Worm (Caenorhabditis elegans) whole organism, L3 larva: ENCODE results near the gene R11.4.

ENCODE experiments used
- aly-2 ChIP-seq: fragments of 150-350 bp; optimal IDR thresholded peaks from 2 replicates; lab custom pipeline; 2014; ENCODE audit warnings: missing biosample characterization, missing genetic modification characterization
- egl-27 ChIP-seq: sonication (generic microtip); optimal IDR thresholded peaks from 4 replicates; lab custom pipeline; 2017; ENCODE audit warnings: missing biosample characterization, missing genetic modification reagents, missing genetic modification characterization
- elt-2 ChIP-seq: sonication (generic microtip); optimal IDR thresholded peaks from 2 replicates; lab custom pipeline; 2016; ENCODE audit warnings: missing genetic modification reagents, mild to moderate bottlenecking, missing genetic modification characterization, missing compliant biosample characterization
- jun-1 ChIP-seq: fragments of 150-350 bp; optimal IDR thresholded peaks from 2 replicates; lab custom pipeline; 2014; ENCODE audit warnings: missing biosample characterization, missing genetic modification reagents, missing genetic modification characterization
- lsy-12 ChIP-seq: sonication (generic microtip); optimal IDR thresholded peaks from 2 replicates; lab custom pipeline; 2016; ENCODE audit warnings: mild to moderate bottlenecking, missing genetic modification characterization, missing compliant biosample characterization
- mdl-1 ChIP-seq: fragments of 150-350 bp; optimal IDR thresholded peaks from 2 replicates; lab custom pipeline; 2014; ENCODE audit warnings: missing biosample characterization, missing genetic modification characterization
- nhr-67 ChIP-seq: fragments of 150-350 bp; optimal IDR thresholded peaks from 2 replicates; lab custom pipeline; 2014; ENCODE audit warnings: missing biosample characterization, missing genetic modification characterization
- nhr-76 ChIP-seq: fragments of 150-350 bp; sonication (generic microtip); optimal IDR thresholded peaks from 5 replicates; lab custom pipeline; 2014; ENCODE audit warnings: missing biosample characterization, missing genetic modification characterization
- pha-4 ChIP-seq: fragments of 150-350 bp; optimal IDR thresholded peaks from 2 replicates; lab custom pipeline; 2014; ENCODE audit warnings: missing biosample characterization, missing genetic modification reagents, missing genetic modification characterization
- pqm-1 ChIP-seq: fragments of 150-350 bp; optimal IDR thresholded peaks from 2 replicates; lab custom pipeline; 2017; ENCODE audit warnings: missing biosample characterization, missing genetic modification characterization, inconsistent platforms
- snpc-4 ChIP-seq: fragments of 150-350 bp; optimal IDR thresholded peaks from 2 replicates; lab custom pipeline; 2014; ENCODE audit warnings: missing biosample characterization, missing genetic modification characterization
- ztf-4 ChIP-seq: fragments of 150-350 bp; optimal IDR thresholded peaks from 2 replicates; lab custom pipeline; 2014; ENCODE audit warnings: missing biosample characterization, missing genetic modification characterization

R11.4 gene

DNA sequence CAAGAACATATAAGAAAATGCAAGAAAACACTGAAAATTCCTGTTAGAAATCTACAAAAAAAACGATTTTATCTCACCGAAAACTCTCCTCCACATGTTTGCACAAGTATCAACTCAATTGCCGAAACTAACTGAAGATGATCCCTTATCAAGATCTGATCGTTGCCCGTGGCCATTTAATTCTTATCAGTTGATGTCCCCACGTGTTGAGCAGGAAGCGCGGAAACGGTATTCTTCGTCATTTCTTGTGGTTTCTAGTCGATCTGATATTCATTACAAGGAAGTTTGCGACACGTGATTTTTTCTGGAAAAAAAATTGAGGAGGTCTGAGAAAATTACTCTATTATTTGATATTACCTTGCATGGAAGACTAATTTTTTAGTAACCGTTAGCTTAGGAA is 47.0 kb downstream of the R11.4 start, which contains the start of gene F09C8.1:
F09C8.1 (minus strand) TSS at position 123 of the 400 bp plus-strand sequence.
- TF ChIP-seq pqm-1 (tag; lab: Kevin White, UChicago) (peak; percentile 64), pha-4 (tag; lab: Kevin White, UChicago) (peak; percentile 16), aly-2 (no peak), jun-1 (peak; percentile 64), elt-2 (tag; lab: Kevin White, UChicago) (peak; percentile 84), egl-27 (no peak), ztf-4 (tag; lab: Kevin White, UChicago) (no peak), nhr-76 (tag; lab: Kevin White, UChicago) (no peak)

DNA sequence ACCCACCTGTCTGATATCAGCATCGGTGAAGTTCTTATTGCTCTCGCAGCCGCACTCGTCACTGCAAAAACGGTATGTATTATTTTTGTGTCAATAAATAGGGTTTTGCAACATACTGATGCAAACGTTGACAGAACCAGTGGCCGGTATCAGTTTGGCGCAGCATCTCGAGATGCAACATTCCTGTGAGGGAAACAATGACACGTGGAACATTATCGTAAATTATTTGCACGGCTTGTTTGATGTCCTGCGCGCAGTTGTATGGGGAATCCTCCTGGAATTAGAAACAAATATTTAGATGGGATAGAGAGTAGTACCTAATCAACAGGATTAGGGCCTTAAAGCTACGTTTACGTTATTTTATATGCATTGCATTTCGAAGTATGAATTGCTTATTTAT is 49.5 kb downstream of the R11.4 start:
- no peak for TF ChIP-seq snpc-4
- peak; percentile 23 for TF ChIP-seq mdl-1
- no peak for TF ChIP-seq lsy-12 (tag; lab: Kevin White, UChicago)
- TF ChIP-seq nhr-67 (tag; lab: Kevin White, UChicago) = no peak
